Worm (Caenorhabditis elegans): ENCODE measurements around the gene nhr-107.

ce11 chrV:6976047-6976446 lies 20.8 kb downstream of the nhr-107 start, which contains the start of gene srx-16:
- TF ChIP-seq ztf-25 (GFP tag; IDR thresholded peaks at IDR 0.05) (no peak), cebp-1 (GFP tag; IDR thresholded peaks at IDR 0.05) (no peak), cebp-1 (tag; optimal IDR thresholded peaks at IDR 0.05) (no peak), cebp-2 (GFP tag; IDR thresholded peaks at IDR 0.05) (no peak), snpc-4 (GFP tag; optimal IDR thresholded peaks at IDR 0.05) (no peak), snpc-4 (tag; optimal IDR thresholded peaks at IDR 0.05) (no peak), B0035.1 (tag; optimal IDR thresholded peaks at IDR 0.05) (no peak), tbp1 (GFP tag; optimal IDR thresholded peaks at IDR 0.05) (no peak), lin-40 (tag; optimal IDR thresholded peaks at IDR 0.05) (no peak), nfya-2 (GFP tag; IDR thresholded peaks at IDR 0.05) (no peak), nhr-80 (tag; optimal IDR thresholded peaks at IDR 0.05) (no peak), repo-1 (tag; optimal IDR thresholded peaks at IDR 0.05) (no peak), bed-1 (GFP tag; IDR thresholded peaks at IDR 0.05) (no peak), unc-62 (GFP tag; optimal IDR thresholded peaks at IDR 0.05) (no peak), athp-1 (tag; optimal IDR thresholded peaks at IDR 0.05) (no peak)
